Fruit fly (Drosophila melanogaster): ENCODE data around the gene CG17159.

CG17159 gene

dm6 chrX:23090474-23090873 is 2.0 kb downstream of the CG17159 start:
- TF ChIP-seq CG9609 (GFP tag; optimal IDR thresholded peaks at IDR 0.05) (no peak), CG31388 (GFP tag; optimal IDR thresholded peaks at IDR 0.05) (no peak), CG16813 (GFP tag; IDR thresholded peaks at IDR 0.05; ENCODE audit: partially characterized antibody) (peak; percentile 62), CG6791 (GFP tag; IDR thresholded peaks at IDR 0.05; ENCODE audit: partially characterized antibody) (peak; percentile 49; the same call in 1 of the 3 replicates), Scr (GFP tag; IDR thresholded peaks at IDR 0.05; ENCODE audit: partially characterized antibody) (peak; percentile 30; the same call in 1 of the 2 replicates), HLH4C (GFP tag; IDR thresholded peaks at IDR 0.05; ENCODE audit: partially characterized antibody) (peak; percentile 49; the same call in 1 of the 3 replicates), nerfin-2 (GFP tag; IDR thresholded peaks at IDR 0.05; ENCODE audit: partially characterized antibody) (peak; percentile 52; the same call in 1 of the 2 replicates), tna (GFP tag; IDR thresholded peaks at IDR 0.05; ENCODE audit: partially characterized antibody) (peak; percentile 34; the same call in 1 of the 2 replicates)

- peak; percentile 28 for TF ChIP-seq Med (GFP tag)
- TF ChIP-seq CTCF (GFP tag; optimal IDR thresholded peaks at IDR 0.05): peak; percentile 85
- 0 out of 3 replicates have a peak, but pooled peaks have one; percentile 26 for TF ChIP-seq CG2199 (GFP tag; IDR thresholded peaks at IDR 0.05)
- no peak for TF ChIP-seq stwl (tag; optimal IDR thresholded peaks at IDR 0.05)
- no peak for TF ChIP-seq gcm (GFP tag; optimal IDR thresholded peaks at IDR 0.05)
- 0 out of 2 replicates have a peak, but pooled peaks have one; percentile 12 for TF ChIP-seq E2f2 (GFP tag; IDR thresholded peaks at IDR 0.05)
These were observed 3.2 kb downstream of the CG17159 start for dm6 chrX:23089087-23089732.

dm6 chrX:23084372-23084771 is 8.1 kb downstream of the CG17159 start, which contains the start of gene CG17169:
CG17169 (plus strand) TSS chrX:23084672.
- TF ChIP-seq Oaz (GFP tag; IDR thresholded peaks at IDR 0.05) (no peak), slou (GFP tag; optimal IDR thresholded peaks at IDR 0.05) (no peak), ems (GFP tag; optimal IDR thresholded peaks at IDR 0.05) (no peak), gem (tag; optimal IDR thresholded peaks at IDR 0.05) (no peak)

dm6 chrX:23082407-23082905 is 10.0 kb downstream of the CG17159 start, which contains the start of the genes CG17163 and CG17168:
CG17163 (minus strand) TSS chrX:23082709.
CG17168 (plus strand) TSS chrX:23082738.
- TF ChIP-seq tll (GFP tag; optimal IDR thresholded peaks at IDR 0.05): no peak
- no peak for TF ChIP-seq Ets65A (GFP tag)
- TF ChIP-seq Usf (GFP tag; optimal IDR thresholded peaks at IDR 0.05): no peak
- TF ChIP-seq fd3F (GFP tag; optimal IDR thresholded peaks at IDR 0.05): no peak
- TF ChIP-seq CG10979 (tag; optimal IDR thresholded peaks at IDR 0.05): no peak
- TF ChIP-seq CG7987 (GFP tag; optimal IDR thresholded peaks at IDR 0.05): no peak
- TF ChIP-seq TFAM (GFP tag; optimal IDR thresholded peaks at IDR 0.05): no peak
- no peak for TF ChIP-seq nerfin-1 (tag; optimal IDR thresholded peaks at IDR 0.05)
- TF ChIP-seq NC2β (GFP tag; optimal IDR thresholded peaks at IDR 0.05): no peak
- TF ChIP-seq Hmx (GFP tag; optimal IDR thresholded peaks at IDR 0.05): no peak
- no peak for TF ChIP-seq CG3847 (GFP tag; IDR thresholded peaks at IDR 0.05)
- TF ChIP-seq CG3281 (GFP tag; optimal IDR thresholded peaks at IDR 0.05): no peak
- no peak for TF ChIP-seq GATAe (GFP tag; conservative IDR thresholded peaks at IDR 0.05)
- no peak for TF ChIP-seq trh (GFP tag; optimal IDR thresholded peaks at IDR 0.05)
- no peak for TF ChIP-seq CG17568 (GFP tag; optimal IDR thresholded peaks at IDR 0.05)
- TF ChIP-seq nom (GFP tag; optimal IDR thresholded peaks at IDR 0.05): no peak
- no peak for TF ChIP-seq ash1 (GFP tag; optimal IDR thresholded peaks at IDR 0.05)
- no peak for TF ChIP-seq Sox100B (GFP tag; optimal IDR thresholded peaks at IDR 0.05)
- no peak for TF ChIP-seq CG2889 (GFP tag; IDR thresholded peaks at IDR 0.05)
- no peak for TF ChIP-seq disco-r (GFP tag; optimal IDR thresholded peaks at IDR 0.05)
- no peak for TF ChIP-seq CG8924 (tag; optimal IDR thresholded peaks at IDR 0.05)
- TF ChIP-seq CG2116 (GFP tag; optimal IDR thresholded peaks at IDR 0.05): peak; percentile 33
- no peak for TF ChIP-seq D19A (tag; optimal IDR thresholded peaks at IDR 0.05)
- no peak for TF ChIP-seq az2 (GFP tag; optimal IDR thresholded peaks at IDR 0.05)
- TF ChIP-seq CG12155 (GFP tag; optimal IDR thresholded peaks at IDR 0.05): no peak
- no peak for TF ChIP-seq CG17359 (tag; optimal IDR thresholded peaks at IDR 0.05)
- no peak for TF ChIP-seq B-H1 (GFP tag; IDR thresholded peaks at IDR 0.05)
